Worm (Caenorhabditis elegans): Measurements from ENCODE around the gene F38B7.11.

F38B7.11 gene

DNA sequence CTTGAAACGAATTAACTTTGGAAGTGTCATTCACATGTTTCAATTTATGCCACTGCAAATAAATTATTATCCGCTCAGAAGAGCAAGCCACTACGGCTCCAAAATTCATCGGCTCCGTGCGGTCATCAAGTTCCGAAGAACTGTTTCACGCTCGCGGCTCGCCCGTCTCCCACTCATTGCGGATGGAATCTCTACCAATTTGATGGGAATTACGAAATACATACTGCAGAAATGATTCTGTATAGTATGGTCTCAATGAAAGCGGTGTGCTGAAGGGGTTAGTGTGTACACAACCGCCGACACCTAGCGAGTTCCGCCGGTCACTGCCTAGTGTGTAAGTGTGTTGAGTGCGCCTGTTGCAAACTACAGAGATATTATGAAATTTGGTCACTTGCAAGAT, 38.2 kb downstream of the F38B7.11 start (continued):
- TF ChIP-seq xnd-1 (tag; optimal IDR thresholded peaks at IDR 0.05) = no peak
- TF ChIP-seq nhr-80 (tag; optimal IDR thresholded peaks at IDR 0.05) = no peak
- no peak for TF ChIP-seq egl-44 (GFP tag; IDR thresholded peaks at IDR 0.05)
- TF ChIP-seq D2030.7 (GFP tag; IDR thresholded peaks at IDR 0.05) = peak; percentile 77
- no peak for TF ChIP-seq attf-5 (GFP tag; optimal IDR thresholded peaks at IDR 0.05)
- TF ChIP-seq tlf-1 (GFP tag; optimal IDR thresholded peaks at IDR 0.05) = no peak
- no peak; the same call in 1 of the 2 replicates for TF ChIP-seq mcd-1 (GFP tag; IDR thresholded peaks at IDR 0.05)
- peak; percentile 99 for TF ChIP-seq lin-26 (GFP tag; IDR thresholded peaks at IDR 0.05)
- 0 out of 2 replicates have a peak, but pooled peaks have one; percentile 62 for TF ChIP-seq nhr-120 (GFP tag; IDR thresholded peaks at IDR 0.05)
- TF ChIP-seq ceh-79 (tag; optimal IDR thresholded peaks at IDR 0.05) = no peak
- TF ChIP-seq lsy-27 (tag; optimal IDR thresholded peaks at IDR 0.05; ENCODE audit: borderline replicate concordance, insufficient read depth) = no peak
- no peak for TF ChIP-seq ceh-27 (GFP tag; optimal IDR thresholded peaks at IDR 0.05)
- TF ChIP-seq B0019.2 (GFP tag; conservative IDR thresholded peaks at IDR 0.05) = no peak
- TF ChIP-seq F57A8.1 (GFP tag; optimal IDR thresholded peaks at IDR 0.05) = no peak
- no peak for TF ChIP-seq efl-1 (GFP tag; optimal IDR thresholded peaks at IDR 0.05)
- no peak for TF ChIP-seq F39B2.1 (GFP tag; IDR thresholded peaks at IDR 0.05)
- TF ChIP-seq C06A6.2 (GFP tag; conservative IDR thresholded peaks at IDR 0.05) = no peak

DNA sequence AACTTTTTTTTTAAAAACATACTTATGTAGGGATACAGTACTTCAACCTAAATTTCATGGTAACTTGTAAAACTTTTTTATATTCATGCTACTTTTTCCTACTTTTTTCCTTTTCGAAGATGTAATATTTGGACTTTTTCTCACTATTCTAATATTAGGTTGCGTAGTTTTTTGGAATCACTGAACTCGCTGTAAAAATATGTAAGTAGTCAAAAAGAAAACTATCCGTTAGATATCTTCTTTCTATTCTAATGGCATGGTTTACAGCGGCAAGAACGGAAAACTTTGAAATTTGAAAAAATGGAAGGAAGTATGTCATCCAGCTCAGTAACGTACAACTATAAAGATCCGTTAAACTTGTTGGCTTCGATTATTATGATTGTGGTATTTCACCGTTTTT, 42.5 kb downstream of the F38B7.11 start, which contains the start of gene srx-82:
TSS of gene srx-82 (plus strand) at position 301 of the 400 bp plus-strand sequence.
- TF ChIP-seq ceh-58 (GFP tag; IDR thresholded peaks at IDR 0.05) = no peak

DNA sequence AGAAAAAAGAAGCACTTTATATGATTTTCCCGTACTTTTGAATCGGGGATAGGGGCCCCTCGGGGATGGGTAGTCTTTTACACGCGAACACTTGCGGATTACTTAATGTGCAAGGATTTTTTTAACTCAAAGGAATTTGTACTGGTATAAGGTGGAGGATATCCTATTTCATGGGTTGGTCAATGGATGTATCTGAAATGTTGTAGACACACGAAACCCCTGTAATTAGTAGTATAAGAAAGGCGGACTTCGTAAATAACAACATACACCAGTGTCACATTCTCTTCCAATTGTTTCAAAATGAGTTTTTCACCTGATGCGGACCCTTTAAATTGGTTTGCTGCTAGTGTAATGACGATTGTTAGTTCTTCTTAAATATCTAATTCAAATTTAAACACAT, 46.5 kb downstream of the F38B7.11 start, which contains the start of gene srx-80:
TSS of gene srx-80 (plus strand) at position 301 of the 400 bp plus-strand sequence.
- no peak for TF ChIP-seq him-1 (tag; optimal IDR thresholded peaks at IDR 0.05)
- TF ChIP-seq F10E7.11 (tag; optimal IDR thresholded peaks at IDR 0.05) = no peak
- TF ChIP-seq hsf-1 (GFP tag; IDR thresholded peaks at IDR 0.05) = no peak
- no peak for TF ChIP-seq efl-1 (GFP tag; optimal IDR thresholded peaks at IDR 0.05)
- no peak for TF ChIP-seq gei-17 (GFP tag; optimal IDR thresholded peaks at IDR 0.05)
- no peak for TF ChIP-seq akir-1 (GFP tag; optimal IDR thresholded peaks at IDR 0.05)
- no peak for TF ChIP-seq snpc-1.1 (tag; optimal IDR thresholded peaks at IDR 0.05; ENCODE audit: insufficient read depth)
- TF ChIP-seq T07F8.4 (tag; optimal IDR thresholded peaks at IDR 0.05) = no peak

DNA sequence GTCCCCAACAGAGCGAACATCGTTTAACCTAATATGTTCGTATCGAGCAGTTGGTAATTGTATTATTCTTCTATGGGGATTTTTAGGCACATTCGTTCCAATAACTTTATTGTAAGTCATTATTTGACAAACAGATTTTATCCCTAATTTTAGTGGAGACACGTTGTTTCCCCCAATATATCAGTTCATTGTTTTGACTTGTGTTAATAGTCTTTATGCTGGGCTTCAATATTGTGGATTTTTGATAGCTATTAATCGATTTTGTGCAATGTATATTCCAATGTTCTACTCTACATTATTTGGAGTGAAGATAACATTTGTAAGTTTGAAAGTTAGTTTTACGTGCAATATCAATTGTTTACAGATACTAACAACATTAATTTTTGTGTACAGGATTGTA, 47.0 kb downstream of the F38B7.11 start:
- TF ChIP-seq aptf-2 (GFP tag; conservative IDR thresholded peaks at IDR 0.05) (no peak), ztf-6 (GFP tag; IDR thresholded peaks at IDR 0.05) (no peak), Y56A3A.18 (GFP tag; IDR thresholded peaks at IDR 0.05) (no peak), let-607 (tag; optimal IDR thresholded peaks at IDR 0.05) (no peak), hsf-1 (GFP tag; IDR thresholded peaks at IDR 0.05) (no peak), mcd-1 (GFP tag; IDR thresholded peaks at IDR 0.05) (no peak), dpff-1 (tag; optimal IDR thresholded peaks at IDR 0.05) (no peak), fkh-3 (tag; optimal IDR thresholded peaks at IDR 0.05) (no peak), B0019.2 (GFP tag; conservative IDR thresholded peaks at IDR 0.05) (no peak), mel-28 (tag; optimal IDR thresholded peaks at IDR 0.05; ENCODE audit: borderline replicate concordance) (no peak), sptf-2 (GFP tag; optimal IDR thresholded peaks at IDR 0.05) (no peak), Y53F4B.3 (GFP tag; IDR thresholded peaks at IDR 0.05) (no peak), nfya-2 (GFP tag; IDR thresholded peaks at IDR 0.05) (no peak), akir-1 (GFP tag; optimal IDR thresholded peaks at IDR 0.05) (no peak), mxl-1 (tag; optimal IDR thresholded peaks at IDR 0.05) (no peak), nhr-80 (tag; optimal IDR thresholded peaks at IDR 0.05) (no peak)

Measured in whole organism, young adult.